Worm (Caenorhabditis elegans): ENCODE measurements around the gene fbxa-131.

ce11 chrV:19745852-19746251 lies 7.6 kb downstream of the fbxa-131 start, which contains the start of gene W04E12.5:
- TF ChIP-seq egl-27 (tag; optimal IDR thresholded peaks at IDR 0.05) (no peak), mdl-1 (tag; optimal IDR thresholded peaks at IDR 0.05) (no peak), unc-62 (GFP tag; optimal IDR thresholded peaks at IDR 0.05) (no peak), irx-1 (tag; optimal IDR thresholded peaks at IDR 0.05) (no peak), C34B4.2 (tag; optimal IDR thresholded peaks at IDR 0.05) (no peak), fos-1 (tag; optimal IDR thresholded peaks at IDR 0.05) (no peak), lin-35 (GFP tag; optimal IDR thresholded peaks at IDR 0.05) (no peak), unc-130 (tag; optimal IDR thresholded peaks at IDR 0.05) (no peak), sox-4 (tag; optimal IDR thresholded peaks at IDR 0.05) (no peak), jun-1 (tag; optimal IDR thresholded peaks at IDR 0.05) (no peak), zip-4 (GFP tag; optimal IDR thresholded peaks at IDR 0.05) (no peak)

All from whole organism, L1 larva.